Fruit fly (Drosophila melanogaster) whole organism, embryonic: Measurements from ENCODE around the gene CG12299.

Source experiments
- Aef1 ChIP-seq: fragments of 200-800 bp; sonication (Bioruptor generic); IDR thresholded peaks from 3 replicates; pipeline ENCODE4 v1.3.6; 2022; ENCODE audit warnings: missing biosample characterization, missing genetic modification characterization
- Atf-2 ChIP-seq: fragments of 200-800 bp; sonication (Bioruptor generic); optimal IDR thresholded peaks from 2 replicates; lab custom pipeline; 2016; ENCODE audit warnings: missing biosample characterization, missing genetic modification characterization
- B-H1 ChIP-seq: fragments of 200-800 bp; sonication (Bioruptor generic); IDR thresholded peaks from 3 replicates; pipeline ENCODE4 v1.3.6; 2022; ENCODE audit warnings: missing biosample characterization, missing genetic modification characterization
- BEAF-32 ChIP-seq: fragments of 200-800 bp; sonication (Bioruptor generic); optimal IDR thresholded peaks from 3 replicates; lab custom pipeline; 2017; ENCODE audit warnings: missing biosample characterization, missing genetic modification characterization, mild to moderate bottlenecking, moderate library complexity, missing genetic modification reagents
- CG10267 ChIP-seq: fragments of 200-800 bp; sonication (Bioruptor generic); optimal IDR thresholded peaks from 2 replicates; lab custom pipeline; 2018; ENCODE audit warnings: missing biosample characterization, mild to moderate bottlenecking, missing genetic modification characterization, moderate library complexity
- CG10462 ChIP-seq: fragments of 200-800 bp; sonication (Bioruptor generic); optimal IDR thresholded peaks from 2 replicates; lab custom pipeline; 2016; ENCODE audit warnings: missing biosample characterization, missing genetic modification characterization
- CG11085 ChIP-seq: fragments of 200-800 bp; sonication (Bioruptor generic); IDR thresholded peaks from 2 replicates; pipeline ENCODE4 v1.3.6; 2022; ENCODE audit warnings: missing biosample characterization, missing genetic modification characterization
- CG14965 ChIP-seq: fragments of 200-800 bp; sonication (Bioruptor generic); optimal IDR thresholded peaks from 2 replicates; lab custom pipeline; 2016; ENCODE audit warnings: missing biosample characterization, missing genetic modification characterization, borderline replicate concordance
- CG15073 ChIP-seq: fragments of 200-800 bp; sonication (Bioruptor generic); optimal IDR thresholded peaks from 2 replicates; lab custom pipeline; 2016; ENCODE audit warnings: missing biosample characterization, missing genetic modification characterization
- CG15269 ChIP-seq: fragments of 200-800 bp; sonication (Bioruptor generic); optimal IDR thresholded peaks from 2 replicates; lab custom pipeline; 2018; ENCODE audit warnings: missing biosample characterization, mild to moderate bottlenecking, missing genetic modification characterization, moderate library complexity
- CG16813 ChIP-seq: fragments of 200-800 bp; sonication (Bioruptor generic); IDR thresholded peaks from 3 replicates; pipeline ENCODE4 v1.3.6; 2022; ENCODE audit warnings: missing biosample characterization, missing genetic modification characterization; ENCODE audit not compliant: partially characterized antibody
- CG17802 ChIP-seq: fragments of 200-800 bp; sonication (Bioruptor generic); optimal IDR thresholded peaks from 2 replicates; lab custom pipeline; 2018; ENCODE audit warnings: missing biosample characterization, mild to moderate bottlenecking, missing genetic modification characterization, moderate library complexity
- CG2199 ChIP-seq: fragments of 200-800 bp; sonication (Bioruptor generic); IDR thresholded peaks from 3 replicates; pipeline ENCODE4 v1.3.6; 2022; ENCODE audit warnings: missing biosample characterization, missing genetic modification characterization
- CG31388 ChIP-seq: fragments of 200-800 bp; sonication (Bioruptor generic); optimal IDR thresholded peaks from 2 replicates; lab custom pipeline; 2016; ENCODE audit warnings: missing biosample characterization, missing genetic modification characterization
- CG32772 ChIP-seq: fragments of 200-800 bp; sonication (Bioruptor generic); IDR thresholded peaks from 2 replicates; pipeline ENCODE4 v1.3.6; 2022; ENCODE audit warnings: missing biosample characterization, missing genetic modification characterization
- CG4404 ChIP-seq: fragments of 200-800 bp; sonication (Bioruptor generic); IDR thresholded peaks from 2 replicates; pipeline ENCODE4 v1.3.6; 2022; ENCODE audit warnings: missing biosample characterization, missing genetic modification characterization
- CG4730 ChIP-seq: fragments of 200-800 bp; sonication (Bioruptor generic); IDR thresholded peaks from 2 replicates; pipeline ENCODE4 v1.3.6; 2022; ENCODE audit warnings: missing biosample characterization, missing genetic modification characterization
- CG6254 ChIP-seq: fragments of 200-800 bp; sonication (Bioruptor generic); optimal IDR thresholded peaks from 3 replicates; lab custom pipeline; 2017; ENCODE audit warnings: mild to moderate bottlenecking, missing biosample characterization, missing genetic modification reagents, missing genetic modification characterization
- CG6689 ChIP-seq: fragments of 200-800 bp; sonication (Bioruptor generic); IDR thresholded peaks from 2 replicates; pipeline ENCODE4 v1.3.6; 2022; ENCODE audit warnings: missing biosample characterization, missing genetic modification characterization
- CG6765 ChIP-seq: fragments of 200-800 bp; sonication (Bioruptor generic); optimal IDR thresholded peaks from 3 replicates; lab custom pipeline; 2017; ENCODE audit warnings: missing biosample characterization, mild to moderate bottlenecking, missing genetic modification characterization
- CG6813 ChIP-seq: fragments of 200-800 bp; sonication (Bioruptor generic); optimal IDR thresholded peaks from 2 replicates; lab custom pipeline; 2017; ENCODE audit warnings: missing biosample characterization, missing genetic modification characterization, mild to moderate bottlenecking, moderate library complexity, missing genetic modification reagents
- CG8765 ChIP-seq: fragments of 200-800 bp; sonication (Bioruptor generic); IDR thresholded peaks from 2 replicates; pipeline ENCODE4 v1.3.6; 2022; ENCODE audit warnings: missing biosample characterization, missing genetic modification characterization
- CHES-1-like ChIP-seq: fragments of 200-800 bp; sonication (Bioruptor generic); optimal IDR thresholded peaks from 2 replicates; lab custom pipeline; 2016; ENCODE audit warnings: missing biosample characterization, missing genetic modification characterization
- E2f2 ChIP-seq: fragments of 200-800 bp; sonication (Bioruptor generic); IDR thresholded peaks from 2 replicates; pipeline ENCODE4 v1.3.6; 2022; ENCODE audit warnings: missing biosample characterization, missing genetic modification characterization
- HmgD ChIP-seq: fragments of 200-800 bp; sonication (Bioruptor generic); optimal IDR thresholded peaks from 3 replicates; lab custom pipeline; 2016; ENCODE audit warnings: missing biosample characterization, missing genetic modification characterization
- Mrtf ChIP-seq: fragments of 200-800 bp; sonication (Bioruptor generic); IDR thresholded peaks from 3 replicates; pipeline ENCODE4 v1.3.6; 2022; ENCODE audit warnings: missing biosample characterization, missing genetic modification characterization
- Myb ChIP-seq: fragments of 200-800 bp; sonication (Bioruptor generic); optimal IDR thresholded peaks from 2 replicates; lab custom pipeline; 2016; ENCODE audit warnings: missing biosample characterization, missing genetic modification characterization
- Ravus ChIP-seq: fragments of 200-800 bp; sonication (Bioruptor generic); IDR thresholded peaks from 2 replicates; pipeline ENCODE4 v1.3.6; 2022; ENCODE audit warnings: missing biosample characterization, missing genetic modification characterization
- Sry-δ ChIP-seq: fragments of 200-800 bp; sonication (Bioruptor generic); optimal IDR thresholded peaks from 2 replicates; lab custom pipeline; 2016; ENCODE audit warnings: missing biosample characterization, missing genetic modification characterization
- YL-1 ChIP-seq: fragments of 200-800 bp; sonication (Bioruptor generic); optimal IDR thresholded peaks from 3 replicates; lab custom pipeline; 2017; ENCODE audit warnings: missing biosample characterization, mild to moderate bottlenecking, missing genetic modification characterization
- ab ChIP-seq: fragments of 200-800 bp; sonication (Bioruptor generic); optimal IDR thresholded peaks from 2 replicates; lab custom pipeline; 2016; ENCODE audit warnings: missing biosample characterization, missing genetic modification characterization
- ato ChIP-seq: fragments of 200-800 bp; sonication (Bioruptor generic); IDR thresholded peaks from 2 replicates; pipeline ENCODE4 v1.3.6; 2022; ENCODE audit warnings: missing biosample characterization, missing genetic modification characterization; ENCODE audit not compliant: partially characterized antibody
- bowl ChIP-seq: fragments of 200-800 bp; sonication (Bioruptor generic); IDR thresholded peaks from 2 replicates; pipeline ENCODE4 v1.3.6; 2022; ENCODE audit warnings: missing biosample characterization, missing genetic modification characterization
- btn ChIP-seq: fragments of 200-800 bp; sonication (Bioruptor generic); optimal IDR thresholded peaks from 2 replicates; lab custom pipeline; 2016; ENCODE audit warnings: missing biosample characterization, missing genetic modification characterization
- chm ChIP-seq: fragments of 200-800 bp; sonication (Bioruptor generic); IDR thresholded peaks from 2 replicates; pipeline ENCODE4 v1.3.6; 2022; ENCODE audit warnings: missing biosample characterization, missing genetic modification characterization
- crp ChIP-seq, 2 experiments: fragments of 200-800 bp; sonication (Bioruptor generic); optimal IDR thresholded peaks; 2 replicates in 1 of 2; 3 replicates in 1 of 2; lab custom pipeline; 2017; ENCODE audit warnings: missing biosample characterization in 2 of 2, missing genetic modification characterization in 2 of 2, mild to moderate bottlenecking in 1 of 2, moderate library complexity in 1 of 2
- da ChIP-seq: fragments of 200-800 bp; sonication (Bioruptor generic); optimal IDR thresholded peaks from 2 replicates; lab custom pipeline; 2016; ENCODE audit warnings: missing biosample characterization, missing genetic modification characterization
- dan ChIP-seq: fragments of 200-800 bp; sonication (Bioruptor generic); IDR thresholded peaks from 2 replicates; pipeline ENCODE4 v1.3.6; 2022; ENCODE audit warnings: missing biosample characterization, missing genetic modification characterization
- dati ChIP-seq: fragments of 200-800 bp; sonication (Bioruptor generic); IDR thresholded peaks from 2 replicates; pipeline ENCODE4 v1.3.6; 2022; ENCODE audit warnings: missing biosample characterization, missing genetic modification characterization
- dimm ChIP-seq: fragments of 200-800 bp; sonication (Bioruptor generic); IDR thresholded peaks from 2 replicates; pipeline ENCODE4 v1.3.6; 2022; ENCODE audit warnings: missing biosample characterization, missing genetic modification characterization
- gt ChIP-seq: fragments of 200-800 bp; sonication (Bioruptor generic); IDR thresholded peaks from 2 replicates; pipeline ENCODE4 v1.3.6; 2022; ENCODE audit warnings: missing biosample characterization, missing genetic modification characterization
- knrl ChIP-seq: fragments of 200-800 bp; sonication (Bioruptor generic); IDR thresholded peaks from 3 replicates; pipeline ENCODE4 v1.3.6; 2022; ENCODE audit warnings: missing biosample characterization, missing genetic modification characterization; ENCODE audit not compliant: partially characterized antibody
- lbe ChIP-seq: fragments of 200-800 bp; sonication (Bioruptor generic); optimal IDR thresholded peaks from 2 replicates; lab custom pipeline; 2016; ENCODE audit warnings: missing biosample characterization, mild to moderate bottlenecking, missing genetic modification characterization
- mam ChIP-seq: fragments of 200-800 bp; sonication (Bioruptor generic); optimal IDR thresholded peaks from 3 replicates; lab custom pipeline; 2016; ENCODE audit warnings: missing biosample characterization, missing genetic modification characterization
- nerfin-1 ChIP-seq: fragments of 200-800 bp; sonication (Bioruptor generic); optimal IDR thresholded peaks from 3 replicates; lab custom pipeline; 2019; ENCODE audit warnings: missing biosample characterization, mild to moderate bottlenecking, missing genetic modification characterization, moderate library complexity
- nerfin-2 ChIP-seq: fragments of 200-800 bp; sonication (Bioruptor generic); IDR thresholded peaks from 2 replicates; pipeline ENCODE4 v1.3.6; 2022; ENCODE audit warnings: missing biosample characterization, missing genetic modification characterization; ENCODE audit not compliant: partially characterized antibody
- org-1 ChIP-seq: fragments of 200-800 bp; sonication (Bioruptor generic); optimal IDR thresholded peaks from 2 replicates; lab custom pipeline; 2017; ENCODE audit warnings: missing biosample characterization, missing genetic modification characterization
- sob ChIP-seq: fragments of 200-800 bp; sonication (Bioruptor generic); IDR thresholded peaks from 2 replicates; pipeline ENCODE4 v1.3.6; 2022; ENCODE audit warnings: missing biosample characterization, missing genetic modification characterization
- sr ChIP-seq: fragments of 200-800 bp; sonication (Bioruptor generic); IDR thresholded peaks from 3 replicates; pipeline ENCODE4 v1.3.6; 2022; ENCODE audit warnings: missing biosample characterization, missing genetic modification characterization
- tio ChIP-seq: fragments of 200-800 bp; sonication (Bioruptor generic); optimal IDR thresholded peaks from 2 replicates; lab custom pipeline; 2017; ENCODE audit warnings: missing biosample characterization, missing genetic modification characterization, inconsistent platforms
- usp ChIP-seq: fragments of >200 bp; optimal IDR thresholded peaks from 2 replicates; lab custom pipeline; 2017; ENCODE audit warnings: missing biosample characterization, missing genetic modification characterization
- wdn ChIP-seq: fragments of 200-800 bp; sonication (Bioruptor generic); IDR thresholded peaks from 2 replicates; pipeline ENCODE4 v1.3.6; 2022; ENCODE audit warnings: missing biosample characterization, missing genetic modification characterization

Gene CG12299

DNA sequence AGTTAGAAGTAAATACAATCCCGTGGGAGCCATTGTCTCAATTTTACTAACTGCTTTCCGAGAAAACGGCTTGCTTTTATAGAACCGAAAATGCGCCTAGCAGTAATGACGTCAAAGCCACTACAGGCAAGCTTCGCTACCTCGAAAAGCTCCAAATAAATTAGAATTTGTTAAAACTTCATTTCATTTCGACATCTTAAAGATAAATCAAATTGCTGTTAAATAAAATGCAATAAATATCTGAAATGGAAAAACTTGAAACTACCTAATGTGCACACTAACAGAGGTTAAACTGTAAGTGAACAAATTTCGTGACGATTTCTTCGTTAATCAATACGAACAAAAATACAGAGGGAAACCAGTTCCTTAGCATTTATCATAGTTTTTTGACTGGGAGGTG is 39.2 kb upstream of the CG12299 start, which contains the start of gene CG7300 (continued):
- TF ChIP-seq CG31388 (GFP tag; lab: Kevin White, UChicago) (peak; percentile 27), CHES-1-like (GFP tag; lab: Kevin White, UChicago) (no peak), nerfin-2 (GFP tag; lab: Robert Waterston, UW) (no peak), CG16813 (GFP tag; lab: Robert Waterston, UW) (no peak), Ravus (GFP tag; lab: Robert Waterston, UW) (peak; percentile 26; the same call in 1 of the 2 replicates), HmgD (GFP tag; lab: Kevin White, UChicago) (no peak), CG11085 (no peak; the same call in 1 of the 2 replicates), wdn (0 out of 2 replicates have a peak, but pooled peaks have one; percentile 43), Sry-δ (GFP tag; lab: Kevin White, UChicago) (no peak), CG2199 (GFP tag; lab: Robert Waterston, UW) (no peak), CG15073 (GFP tag; lab: Kevin White, UChicago) (no peak), chm (GFP tag; lab: Robert Waterston, UW) (peak; percentile 42; the same call in 1 of the 2 replicates), dati (GFP tag; lab: Robert Waterston, UW) (no peak), dimm (GFP tag; lab: Robert Waterston, UW) (no peak), crp (GFP tag; optimal IDR thresholded peaks at IDR 0.05; lab: Kevin White, UChicago) (no peak), sob (GFP tag; lab: Robert Waterston, UW) (peak; percentile 56), sr (GFP tag; lab: Robert Waterston, UW) (no peak), Myb (GFP tag; lab: Kevin White, UChicago) (peak; percentile 3), tio (GFP tag; lab: Kevin White, UChicago) (peak; percentile 18), usp (no peak), CG8765 (GFP tag; lab: Robert Waterston, UW) (no peak), YL-1 (GFP tag; lab: Kevin White, UChicago) (no peak), lbe (GFP tag; lab: Kevin White, UChicago) (no peak), knrl (GFP tag; lab: Robert Waterston, UW) (no peak), CG6813 (GFP tag; lab: Kevin White, UChicago) (peak; percentile 8), nerfin-1 (tag; lab: Kevin White, UChicago) (no peak), Mrtf (GFP tag; lab: Robert Waterston, UW) (no peak), B-H1 (GFP tag; lab: Robert Waterston, UW) (peak; percentile 26; the same call in 1 of the 3 replicates), CG6765 (GFP tag; lab: Kevin White, UChicago) (no peak), bowl (no peak), Atf-2 (GFP tag; lab: Kevin White, UChicago) (no peak), dan (GFP tag; lab: Robert Waterston, UW) (no peak), CG4404 (no peak), da (GFP tag; lab: Kevin White, UChicago) (no peak), CG32772 (GFP tag; lab: Robert Waterston, UW) (peak; percentile 55), ato (no peak), CG10267 (tag; lab: Kevin White, UChicago) (peak; percentile 27), gt (GFP tag; lab: Robert Waterston, UW) (no peak), CG14965 (GFP tag; lab: Kevin White, UChicago) (no peak), CG6689 (GFP tag; lab: Robert Waterston, UW) (peak; percentile 57), CG6254 (peak; percentile 9), CG4730 (GFP tag; lab: Robert Waterston, UW) (peak; percentile 40; the same call in 1 of the 2 replicates), CG15269 (tag; lab: Kevin White, UChicago) (peak; percentile 64), BEAF-32 (GFP tag; lab: Kevin White, UChicago) (no peak), CG17802 (tag; lab: Kevin White, UChicago) (no peak), btn (no peak), ab (GFP tag; lab: Kevin White, UChicago) (no peak), org-1 (GFP tag; lab: Kevin White, UChicago) (no peak), E2f2 (GFP tag; lab: Robert Waterston, UW) (peak; percentile 30; the same call in 1 of the 2 replicates), CG10462 (GFP tag; lab: Kevin White, UChicago) (peak; percentile 10), mam (GFP tag; lab: Kevin White, UChicago) (peak; percentile 40), Aef1 (GFP tag; lab: Robert Waterston, UW) (peak; percentile 57; the same call in 2 of the 3 replicates)
